Fruit fly (Drosophila melanogaster) whole organism, adult: ENCODE data around the gene CG5104.
A peak's percentile ranks its signal among the peaks of the same experiment; 100 is the strongest.

Experiments used
- CG5204 ChIP-seq: fragments of 200-800 bp; sonication (Bioruptor generic); optimal IDR thresholded peaks from 2 replicates; lab custom pipeline; 2016; ENCODE audit warnings: missing biosample characterization, missing genetic modification characterization
- bab1 ChIP-seq: fragments of 200-800 bp; sonication (Bioruptor generic); optimal IDR thresholded peaks from 3 replicates; lab custom pipeline; 2019; ENCODE audit warnings: missing biosample characterization, mild to moderate bottlenecking, missing genetic modification characterization, moderate library complexity
- kay ChIP-seq: fragments of 200-800 bp; sonication (Bioruptor generic); peaks from one replicate; lab custom pipeline; 2016; ENCODE audit warnings: missing biosample characterization, missing genetic modification characterization, borderline replicate concordance

dm6 chr3L:20517897-20518804 is 2.7 kb upstream of the CG5104 start:
- TF ChIP-seq CG5204 (GFP tag; lab: Kevin White, UChicago) (no peak), kay (peak; percentile 90), bab1 (GFP tag; lab: Kevin White, UChicago) (no peak)
